Fruit fly (Drosophila melanogaster) whole organism, prepupa: ENCODE data around the gene HUWE1.

ENCODE experiments used
- CG10669 ChIP-seq: fragments of 200-800 bp; sonication (Bioruptor generic); optimal IDR thresholded peaks from 3 replicates; lab custom pipeline; 2018; ENCODE audit warnings: missing biosample characterization, mild to moderate bottlenecking, missing genetic modification characterization, moderate library complexity
- CG6163 ChIP-seq: fragments of 200-800 bp; sonication (Bioruptor generic); IDR thresholded peaks from 3 replicates; pipeline ENCODE4 v1.3.6; 2022; ENCODE audit warnings: missing biosample characterization, missing genetic modification characterization
- Hr38 ChIP-seq: sonication (Bioruptor generic); optimal IDR thresholded peaks from 2 replicates; lab custom pipeline; 2016; ENCODE audit warnings: missing biosample characterization, missing genetic modification characterization
- Hr39 ChIP-seq: fragments of 200-800 bp; sonication (Bioruptor generic); optimal IDR thresholded peaks from 2 replicates; lab custom pipeline; 2016; ENCODE audit warnings: missing biosample characterization, missing genetic modification characterization
- dsx ChIP-seq: fragments of 200-800 bp; optimal IDR thresholded peaks from 3 replicates; lab custom pipeline; 2019; ENCODE audit warnings: missing biosample characterization, mild to moderate bottlenecking, missing genetic modification characterization, moderate library complexity; ENCODE audit not compliant: poor library complexity, severe bottlenecking
- fd59A ChIP-seq: fragments of 200-800 bp; sonication (Bioruptor generic); optimal IDR thresholded peaks from 2 replicates; lab custom pipeline; 2017; ENCODE audit warnings: missing biosample characterization, mild to moderate bottlenecking, missing genetic modification characterization, missing genetic modification reagents
- salr ChIP-seq, 2 experiments: fragments of 200-800 bp; sonication (Bioruptor generic); optimal IDR thresholded peaks; 3 replicates each; lab custom pipeline; 2016 to 2018; ENCODE audit warnings: missing biosample characterization in 2 of 2, missing genetic modification characterization in 2 of 2, mild to moderate bottlenecking in 1 of 2

dm6 chrX:15758692-15759240 lies 46.3 kb downstream of the HUWE1 start:
- TF ChIP-seq CG6163 (no peak), CG10669 (no peak), dsx (GFP tag; lab: Kevin White, UChicago) (no peak), fd59A (no peak), salr (GFP tag; optimal IDR thresholded peaks at IDR 0.05; lab: Kevin White, UChicago) (no peak), Hr38 (GFP tag; lab: Kevin White, UChicago) (no peak), Hr39 (GFP tag; lab: Kevin White, UChicago) (no peak)
